Worm (Caenorhabditis elegans): ENCODE results near the gene tps-1.
A peak's percentile ranks its signal among the peaks of the same experiment; 100 is the strongest.

Gene tps-1

DNA sequence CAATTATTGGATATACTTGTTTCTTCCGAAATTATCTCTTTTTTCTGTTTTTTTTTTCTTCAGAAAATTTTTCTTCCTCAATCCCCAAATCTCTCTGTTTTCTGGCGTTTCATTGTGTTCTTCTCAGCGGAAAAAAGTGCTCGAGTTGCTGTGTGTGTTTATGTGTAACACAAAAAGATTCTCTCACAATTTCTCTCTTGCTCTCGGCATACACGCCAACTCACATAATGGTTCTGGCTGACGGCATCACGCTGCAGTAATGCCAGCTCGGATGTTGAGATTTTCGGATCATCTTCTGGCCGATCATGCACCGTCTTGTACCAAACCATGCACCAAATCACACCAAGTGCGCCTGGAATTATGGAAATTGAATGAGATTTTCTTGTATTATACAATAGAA, 12.4 kb downstream of the tps-1 start:
- TF ChIP-seq alr-1 (tag; optimal IDR thresholded peaks at IDR 0.05; ENCODE audit: borderline replicate concordance) = no peak
- TF ChIP-seq fkh-10 (GFP tag; optimal IDR thresholded peaks at IDR 0.05) = no peak
- TF ChIP-seq mep-1 (tag; optimal IDR thresholded peaks at IDR 0.05) = no peak
- TF ChIP-seq tlp-1 (tag; optimal IDR thresholded peaks at IDR 0.05) = no peak
- TF ChIP-seq blmp-1 (tag; optimal IDR thresholded peaks at IDR 0.05) = no peak
- TF ChIP-seq lsy-2 (tag; optimal IDR thresholded peaks at IDR 0.05) = peak in 1 of 2 experiments; percentile 9
- no peak for TF ChIP-seq vab-15 (tag; optimal IDR thresholded peaks at IDR 0.05)
- TF ChIP-seq lir-3 (tag; optimal IDR thresholded peaks at IDR 0.05; ENCODE audit: poor library complexity) = no peak
- TF ChIP-seq pag-3 (tag; optimal IDR thresholded peaks at IDR 0.05; ENCODE audit: borderline replicate concordance, insufficient read depth) = peak; percentile 28
- TF ChIP-seq aha-1 (tag; optimal IDR thresholded peaks at IDR 0.05) = no peak
- no peak for TF ChIP-seq skn-1 (tag; optimal IDR thresholded peaks at IDR 0.05)
- TF ChIP-seq irx-1 (tag; optimal IDR thresholded peaks at IDR 0.05) = no peak
- TF ChIP-seq sptf-1 (tag; optimal IDR thresholded peaks at IDR 0.05) = no peak
- TF ChIP-seq xbp-1 (tag; optimal IDR thresholded peaks at IDR 0.05) = no peak
- TF ChIP-seq elt-2 (tag; optimal IDR thresholded peaks at IDR 0.05) = no peak
- TF ChIP-seq egl-27 (tag; optimal IDR thresholded peaks at IDR 0.05) = no peak
- peak; percentile 44 for TF ChIP-seq dsc-1 (tag; optimal IDR thresholded peaks at IDR 0.05)
- no peak for TF ChIP-seq ceh-63 (GFP tag; optimal IDR thresholded peaks at IDR 0.05)
- TF ChIP-seq fkh-4 (tag; optimal IDR thresholded peaks at IDR 0.05; ENCODE audit: borderline replicate concordance) = no peak
- peak; percentile 28 for TF ChIP-seq rnt-1 (tag; optimal IDR thresholded peaks at IDR 0.05)
- TF ChIP-seq lin-13 (GFP tag; optimal IDR thresholded peaks at IDR 0.05) = no peak
- no peak for TF ChIP-seq sox-4 (tag; optimal IDR thresholded peaks at IDR 0.05)
- TF ChIP-seq nhr-90 (tag; optimal IDR thresholded peaks at IDR 0.05; ENCODE audit: poor library complexity) = no peak
- TF ChIP-seq pax-3 (tag; optimal IDR thresholded peaks at IDR 0.05) = no peak
- TF ChIP-seq unc-30 (tag; optimal IDR thresholded peaks at IDR 0.05) = no peak
- TF ChIP-seq efl-1 (optimal IDR thresholded peaks at IDR 0.05) = no peak
- TF ChIP-seq efl-1 (GFP tag; optimal IDR thresholded peaks at IDR 0.05 in 1 of 2) = peak in 1 of 2 experiments; percentile 27
- no peak for TF ChIP-seq unc-86 (tag; optimal IDR thresholded peaks at IDR 0.05)
- no peak for TF ChIP-seq ets-5 (GFP tag; IDR thresholded peaks at IDR 0.05)
- TF ChIP-seq nhr-71 (tag; optimal IDR thresholded peaks at IDR 0.05) = peak; percentile 49
- TF ChIP-seq nhr-12 (tag; optimal IDR thresholded peaks at IDR 0.05) = no peak
- no peak for TF ChIP-seq lin-35 (GFP tag; optimal IDR thresholded peaks at IDR 0.05)
- peak; percentile 12 for TF ChIP-seq snu-23 (GFP tag; optimal IDR thresholded peaks at IDR 0.05)
- TF ChIP-seq grh-1 (GFP tag; IDR thresholded peaks at IDR 0.05) = no peak
- no peak for TF ChIP-seq lin-39 (tag; optimal IDR thresholded peaks at IDR 0.05)
- TF ChIP-seq snpc-4 (tag; optimal IDR thresholded peaks at IDR 0.05) = no peak
- TF ChIP-seq efl-3 (GFP tag; optimal IDR thresholded peaks at IDR 0.05) = no peak
- TF ChIP-seq C16A3.4 (tag; optimal IDR thresholded peaks at IDR 0.05) = no peak
- TF ChIP-seq ztf-4 (tag; optimal IDR thresholded peaks at IDR 0.05) = no peak
- TF ChIP-seq zag-1 (tag; optimal IDR thresholded peaks at IDR 0.05) = no peak
- TF ChIP-seq isw-1 (GFP tag; IDR thresholded peaks at IDR 0.05) = no peak
- TF ChIP-seq ztf-11 (tag; optimal IDR thresholded peaks at IDR 0.05) = no peak
- no peak for TF ChIP-seq Y116A8C.19 (tag; optimal IDR thresholded peaks at IDR 0.05; ENCODE audit: borderline replicate concordance)
- no peak for TF ChIP-seq nhr-237 (tag; optimal IDR thresholded peaks at IDR 0.05)
- TF ChIP-seq lin-14 (GFP tag; optimal IDR thresholded peaks at IDR 0.05) = peak; percentile 67
- no peak for TF ChIP-seq nhr-76 (tag; optimal IDR thresholded peaks at IDR 0.05)
- no peak for TF ChIP-seq nhr-47 (tag; optimal IDR thresholded peaks at IDR 0.05)
- TF ChIP-seq fkh-8 (tag; optimal IDR thresholded peaks at IDR 0.05) = no peak
- TF ChIP-seq mef-2 (tag; optimal IDR thresholded peaks at IDR 0.05) = no peak
- no peak for TF ChIP-seq C04F5.9 (tag; optimal IDR thresholded peaks at IDR 0.05)
- TF ChIP-seq ceh-8 (GFP tag; optimal IDR thresholded peaks at IDR 0.05) = no peak
- TF ChIP-seq sup-37 (GFP tag; optimal IDR thresholded peaks at IDR 0.05) = no peak
- no peak for TF ChIP-seq ama-1 (optimal IDR thresholded peaks at IDR 0.05)
- TF ChIP-seq hlh-17 (GFP tag; optimal IDR thresholded peaks at IDR 0.05; ENCODE audit: borderline replicate concordance) = no peak

Data from whole organism, L1 larva.